Fruit fly (Drosophila melanogaster): ENCODE results near the gene CG13010.

CG13010 gene

dm6 chrX:16632135-16632534, 46.6 kb downstream of the CG13010 start, which contains the start of gene CG9777:
CG9777 (minus strand) TSS chrX:16632235.
- TF ChIP-seq Sox15 (GFP tag; optimal IDR thresholded peaks at IDR 0.05): no peak
- no peak for TF ChIP-seq CG6276 (GFP tag; optimal IDR thresholded peaks at IDR 0.05)
- no peak for TF ChIP-seq CG8319 (GFP tag; optimal IDR thresholded peaks at IDR 0.05)
- TF ChIP-seq Met (GFP tag; optimal IDR thresholded peaks at IDR 0.05): no peak
- TF ChIP-seq esn (GFP tag; optimal IDR thresholded peaks at IDR 0.05): no peak
- no peak for TF ChIP-seq acj6 (GFP tag; optimal IDR thresholded peaks at IDR 0.05)
- no peak for TF ChIP-seq CG11294 (GFP tag; IDR thresholded peaks at IDR 0.05)
- TF ChIP-seq CG31627 (GFP tag; optimal IDR thresholded peaks at IDR 0.05): no peak
- no peak for TF ChIP-seq Eip93F (GFP tag; optimal IDR thresholded peaks at IDR 0.05)
- no peak for TF ChIP-seq CG8632 (GFP tag; optimal IDR thresholded peaks at IDR 0.05)
- TF ChIP-seq lz (GFP tag; optimal IDR thresholded peaks at IDR 0.05): no peak
- no peak for TF ChIP-seq OdsH (GFP tag; optimal IDR thresholded peaks at IDR 0.05)
- TF ChIP-seq eg (GFP tag; IDR thresholded peaks at IDR 0.05): no peak
- no peak for TF ChIP-seq CG9139 (GFP tag; optimal IDR thresholded peaks at IDR 0.05)

All from whole organism, prepupa.